Worm (Caenorhabditis elegans) whole organism, late embryonic: ENCODE data around the gene R05A10.4.

Experiments
- C08G9.2 ChIP-seq: sonication (generic microtip); optimal IDR thresholded peaks from 2 replicates; lab custom pipeline; 2016; ENCODE audit warnings: mild to moderate bottlenecking, missing genetic modification characterization, moderate library complexity, missing compliant biosample characterization
- C38D4.7 ChIP-seq: fragments of 200-800 bp; sonication (Bioruptor generic); optimal IDR thresholded peaks from 2 replicates; lab custom pipeline; 2018; ENCODE audit warnings: mild to moderate bottlenecking, missing genetic modification characterization, moderate library complexity, missing compliant biosample characterization
- ceh-31 ChIP-seq: sonication (generic microtip); optimal IDR thresholded peaks from 2 replicates; lab custom pipeline; 2016; ENCODE audit warnings: missing genetic modification characterization, missing compliant biosample characterization
- ceh-34 ChIP-seq: sonication (generic microtip); optimal IDR thresholded peaks from 2 replicates; lab custom pipeline; 2016; ENCODE audit warnings: mild to moderate bottlenecking, missing genetic modification characterization, missing compliant biosample characterization
- ceh-45 ChIP-seq: fragments of 200-800 bp; sonication (Bioruptor generic); IDR thresholded peaks from 2 replicates; pipeline ENCODE4 v1.3.6; 2022; ENCODE audit warnings: missing genetic modification reagents, missing genetic modification characterization, missing compliant biosample characterization
- ceh-48 ChIP-seq: sonication (generic microtip); optimal IDR thresholded peaks from 2 replicates; lab custom pipeline; 2016; ENCODE audit warnings: missing genetic modification characterization, inconsistent platforms, missing compliant biosample characterization
- ceh-9 ChIP-seq: sonication (generic microtip); optimal IDR thresholded peaks from 2 replicates; lab custom pipeline; 2016; ENCODE audit warnings: mild to moderate bottlenecking, missing genetic modification characterization, inconsistent platforms, missing compliant biosample characterization
- dmd-4 ChIP-seq: sonication (generic microtip); optimal IDR thresholded peaks from 2 replicates; lab custom pipeline; 2016; ENCODE audit warnings: borderline replicate concordance, missing genetic modification characterization, missing compliant biosample characterization
- elt-2 ChIP-seq: sonication (generic microtip); optimal IDR thresholded peaks from 2 replicates; lab custom pipeline; 2016; ENCODE audit warnings: missing genetic modification reagents, missing genetic modification characterization, missing compliant biosample characterization
- elt-4 ChIP-seq: sonication (generic microtip); optimal IDR thresholded peaks from 2 replicates; lab custom pipeline; 2016; ENCODE audit warnings: missing genetic modification characterization, missing compliant biosample characterization
- lim-6 ChIP-seq: sonication (generic microtip); optimal IDR thresholded peaks from 2 replicates; lab custom pipeline; 2016; ENCODE audit warnings: missing genetic modification characterization, missing compliant biosample characterization
- pat-9 ChIP-seq: fragments of 200-800 bp; sonication (Bioruptor generic); optimal IDR thresholded peaks from 2 replicates; lab custom pipeline; 2018; ENCODE audit warnings: mild to moderate bottlenecking, missing genetic modification characterization, moderate library complexity, missing compliant biosample characterization
- rnt-1 ChIP-seq: sonication (generic microtip); optimal IDR thresholded peaks from 2 replicates; lab custom pipeline; 2016; ENCODE audit warnings: missing genetic modification characterization, missing compliant biosample characterization
- sox-2 ChIP-seq: fragments of 200-800 bp; sonication (Bioruptor generic); IDR thresholded peaks from 2 replicates; pipeline ENCODE4 v1.3.6; 2022; ENCODE audit warnings: missing genetic modification reagents, missing genetic modification characterization, missing compliant biosample characterization
- tbx-2 ChIP-seq: sonication (generic microtip); optimal IDR thresholded peaks from 2 replicates; lab custom pipeline; 2016; ENCODE audit warnings: missing genetic modification characterization, missing compliant biosample characterization
- tbx-7 ChIP-seq: sonication (generic microtip); optimal IDR thresholded peaks from 2 replicates; lab custom pipeline; 2016; ENCODE audit warnings: missing genotype, missing genetic modification characterization, missing compliant biosample characterization
- ttx-3 ChIP-seq: sonication (generic microtip); optimal IDR thresholded peaks from 2 replicates; lab custom pipeline; 2016; ENCODE audit warnings: missing genetic modification reagents, missing genetic modification characterization, missing compliant biosample characterization
- unc-42 ChIP-seq: sonication (generic microtip); optimal IDR thresholded peaks from 2 replicates; lab custom pipeline; 2016; ENCODE audit warnings: missing genotype, missing genetic modification characterization, missing compliant biosample characterization
- unc-55 ChIP-seq: sonication (generic microtip); optimal IDR thresholded peaks from 2 replicates; lab custom pipeline; 2017; ENCODE audit warnings: missing biosample characterization, missing genetic modification reagents, missing genetic modification characterization
- unc-86 ChIP-seq: sonication (generic microtip); optimal IDR thresholded peaks from 2 replicates; lab custom pipeline; 2016; ENCODE audit warnings: missing genetic modification characterization, missing compliant biosample characterization

The R05A10.4 gene

ce11 chrIV:14203162-14203561 lies 30.9 kb downstream of the R05A10.4 start, which contains the start of gene F02H6.3:
Gene F02H6.3 (plus strand): TSS chrIV:14203427.
- TF ChIP-seq lim-6 (no peak), tbx-2 (tag; lab: Kevin White, UChicago) (no peak), ttx-3 (tag; lab: Kevin White, UChicago) (no peak), unc-55 (no peak), rnt-1 (tag; lab: Kevin White, UChicago) (no peak), ceh-31 (tag; lab: Kevin White, UChicago) (no peak), ceh-45 (GFP tag; lab: Robert Waterston, UW) (no peak), elt-4 (tag; lab: Kevin White, UChicago) (no peak), dmd-4 (no peak), ceh-48 (tag; lab: Kevin White, UChicago) (no peak), pat-9 (tag; lab: Kevin White, UChicago) (no peak), unc-42 (tag; lab: Kevin White, UChicago) (no peak), C38D4.7 (GFP tag; lab: Kevin White, UChicago) (no peak), tbx-7 (tag; lab: Kevin White, UChicago) (no peak), C08G9.2 (no peak), ceh-9 (no peak), sox-2 (GFP tag; lab: Robert Waterston, UW) (no peak)

- no peak for TF ChIP-seq dmd-4
- TF ChIP-seq ceh-48 (tag; lab: Kevin White, UChicago): no peak
- no peak for TF ChIP-seq ceh-34
Measured at ce11 chrIV:14215777-14216176, 43.5 kb downstream of the R05A10.4 start.

ce11 chrIV:14219714-14220113 lies 47.4 kb downstream of the R05A10.4 start, which contains the start of gene sqrd-1:
Gene sqrd-1 (plus strand): TSS chrIV:14219871.
- TF ChIP-seq unc-86 (tag; lab: Kevin White, UChicago) (no peak), elt-2 (peak; percentile 34)
